Fruit fly (Drosophila melanogaster) whole organism, embryonic: Measurements from ENCODE around the gene Atx-1.

Source experiments
- Abd-B ChIP-seq: fragments of 200-800 bp; sonication (Bioruptor generic); optimal IDR thresholded peaks from 2 replicates; lab custom pipeline; 2018; ENCODE audit warnings: missing biosample characterization, mild to moderate bottlenecking, missing genetic modification characterization, moderate library complexity
- Atf-2 ChIP-seq: fragments of 200-800 bp; sonication (Bioruptor generic); optimal IDR thresholded peaks from 2 replicates; lab custom pipeline; 2016; ENCODE audit warnings: missing biosample characterization, missing genetic modification characterization
- CG10654 ChIP-seq: fragments of 200-800 bp; sonication (Bioruptor generic); optimal IDR thresholded peaks from 2 replicates; lab custom pipeline; 2016; ENCODE audit warnings: missing biosample characterization, missing genetic modification characterization
- CG10979 ChIP-seq: fragments of 200-800 bp; sonication (Bioruptor generic); optimal IDR thresholded peaks from 2 replicates; lab custom pipeline; 2018; ENCODE audit warnings: missing biosample characterization, mild to moderate bottlenecking, missing genetic modification characterization, moderate library complexity
- CG12219 ChIP-seq: fragments of 200-800 bp; sonication (Bioruptor generic); optimal IDR thresholded peaks from 3 replicates; lab custom pipeline; 2018; ENCODE audit warnings: missing biosample characterization, mild to moderate bottlenecking, missing genetic modification characterization
- CG12769 ChIP-seq: fragments of 200-800 bp; sonication (Bioruptor generic); optimal IDR thresholded peaks from 2 replicates; lab custom pipeline; 2019; ENCODE audit warnings: missing biosample characterization, mild to moderate bottlenecking, missing genetic modification characterization, moderate library complexity
- CG13287 ChIP-seq: fragments of 200-800 bp; sonication (Bioruptor generic); IDR thresholded peaks from 2 replicates; pipeline ENCODE4 v1.3.6; 2022; ENCODE audit warnings: missing biosample characterization, missing genetic modification characterization; ENCODE audit not compliant: partially characterized antibody
- CG1529 ChIP-seq: fragments of 200-800 bp; sonication (Bioruptor generic); optimal IDR thresholded peaks from 3 replicates; lab custom pipeline; 2018; ENCODE audit warnings: missing biosample characterization, missing genetic modification characterization
- CG16863 ChIP-seq: fragments of 200-800 bp; sonication (Bioruptor generic); optimal IDR thresholded peaks from 3 replicates; lab custom pipeline; 2016; ENCODE audit warnings: missing biosample characterization, missing genetic modification characterization
- CG17829 ChIP-seq: fragments of 200-800 bp; optimal IDR thresholded peaks from 2 replicates; lab custom pipeline; 2019; ENCODE audit warnings: missing biosample characterization, mild to moderate bottlenecking, missing genetic modification characterization, moderate library complexity
- CG31365 ChIP-seq: fragments of 200-800 bp; sonication (Bioruptor generic); optimal IDR thresholded peaks from 2 replicates; lab custom pipeline; 2018; ENCODE audit warnings: missing biosample characterization, mild to moderate bottlenecking, missing genetic modification characterization
- CG31441 ChIP-seq: fragments of 200-800 bp; sonication (Bioruptor generic); IDR thresholded peaks from 2 replicates; pipeline ENCODE4 v1.3.6; 2022; ENCODE audit warnings: missing biosample characterization, missing genetic modification characterization
- CG9727 ChIP-seq: fragments of 200-800 bp; sonication (Bioruptor generic); optimal IDR thresholded peaks from 3 replicates; lab custom pipeline; 2017; ENCODE audit warnings: missing biosample characterization, mild to moderate bottlenecking, missing genetic modification characterization
- CoRest ChIP-seq: fragments of 200-800 bp; sonication (Bioruptor generic); optimal IDR thresholded peaks from 3 replicates; lab custom pipeline; 2018; ENCODE audit warnings: missing biosample characterization, mild to moderate bottlenecking, missing genetic modification characterization, moderate library complexity
- Ets97D ChIP-seq: fragments of 200-800 bp; sonication (Bioruptor generic); optimal IDR thresholded peaks from 3 replicates; lab custom pipeline; 2016; ENCODE audit warnings: missing biosample characterization, missing genetic modification characterization
- Fer3 ChIP-seq: fragments of 200-800 bp; sonication (Bioruptor generic); optimal IDR thresholded peaks from 2 replicates; lab custom pipeline; 2018; ENCODE audit warnings: missing biosample characterization, mild to moderate bottlenecking, missing genetic modification characterization, moderate library complexity
- GATAe ChIP-seq: fragments of 200-800 bp; sonication (Bioruptor generic); conservative IDR thresholded peaks from 2 replicates; pipeline ENCODE4 v1.3.6; 2022; ENCODE audit warnings: missing biosample characterization, missing genetic modification characterization
- HHEX ChIP-seq: fragments of 200-800 bp; sonication (Bioruptor generic); optimal IDR thresholded peaks from 3 replicates; lab custom pipeline; 2017; ENCODE audit warnings: missing biosample characterization, mild to moderate bottlenecking, missing genetic modification characterization, missing genetic modification reagents
- Hand ChIP-seq: fragments of 200-800 bp; sonication (Bioruptor generic); optimal IDR thresholded peaks from 2 replicates; lab custom pipeline; 2017; ENCODE audit warnings: mild to moderate bottlenecking, missing biosample characterization, missing genetic modification reagents, missing genetic modification characterization
- Jarid2 ChIP-seq: fragments of 200-800 bp; sonication (Bioruptor generic); optimal IDR thresholded peaks from 3 replicates; lab custom pipeline; 2017; ENCODE audit warnings: mild to moderate bottlenecking, missing biosample characterization, missing genetic modification reagents, missing genetic modification characterization
- Meics ChIP-seq: fragments of 200-800 bp; sonication (Bioruptor generic); optimal IDR thresholded peaks from 2 replicates; lab custom pipeline; 2017; ENCODE audit warnings: missing biosample characterization, mild to moderate bottlenecking, missing genetic modification characterization
- Mes4 ChIP-seq: fragments of 200-800 bp; sonication (Bioruptor generic); optimal IDR thresholded peaks from 2 replicates; lab custom pipeline; 2016; ENCODE audit warnings: missing biosample characterization, missing genetic modification characterization
- Ptx1 ChIP-seq: fragments of 200-800 bp; sonication (Bioruptor generic); IDR thresholded peaks from 2 replicates; pipeline ENCODE4 v1.3.6; 2022; ENCODE audit warnings: missing biosample characterization, missing genetic modification characterization
- Sin3A ChIP-seq: fragments of >200 bp; optimal IDR thresholded peaks from 2 replicates; lab custom pipeline; 2018
- Taf1 ChIP-seq: fragments of 200-800 bp; sonication (Bioruptor generic); IDR thresholded peaks from 2 replicates; pipeline ENCODE4 v1.3.6; 2022; ENCODE audit warnings: missing biosample characterization, missing genetic modification characterization
- ara ChIP-seq: fragments of 200-800 bp; sonication (Bioruptor generic); IDR thresholded peaks from 2 replicates; pipeline ENCODE4 v1.3.6; 2022; ENCODE audit warnings: missing biosample characterization, missing genetic modification characterization
- ash1 ChIP-seq: fragments of 200-800 bp; sonication (Bioruptor generic); optimal IDR thresholded peaks from 2 replicates; lab custom pipeline; 2018; ENCODE audit warnings: missing biosample characterization, mild to moderate bottlenecking, missing genetic modification characterization
- az2 ChIP-seq: fragments of 200-800 bp; sonication (Bioruptor generic); optimal IDR thresholded peaks from 3 replicates; lab custom pipeline; 2016; ENCODE audit warnings: missing biosample characterization, missing genetic modification characterization
- cwo ChIP-seq: fragments of 200-800 bp; sonication (Bioruptor generic); optimal IDR thresholded peaks from 3 replicates; lab custom pipeline; 2017; ENCODE audit warnings: missing biosample characterization, missing genetic modification characterization, mild to moderate bottlenecking, moderate library complexity, missing genetic modification reagents
- dmrt11E ChIP-seq: fragments of 200-800 bp; sonication (Bioruptor generic); optimal IDR thresholded peaks from 3 replicates; lab custom pipeline; 2018; ENCODE audit warnings: missing biosample characterization, mild to moderate bottlenecking, missing genetic modification characterization, moderate library complexity
- dysf ChIP-seq: fragments of 200-800 bp; sonication (Bioruptor generic); IDR thresholded peaks from 3 replicates; pipeline ENCODE4 v1.3.6; 2022; ENCODE audit warnings: missing biosample characterization, missing genetic modification characterization
- exex ChIP-seq: fragments of 200-800 bp; sonication (Bioruptor generic); optimal IDR thresholded peaks from 4 replicates; lab custom pipeline; 2018; ENCODE audit warnings: missing biosample characterization, mild to moderate bottlenecking, missing genetic modification characterization, moderate library complexity
- gcm2 ChIP-seq: fragments of 200-800 bp; sonication (Bioruptor generic); optimal IDR thresholded peaks from 2 replicates; lab custom pipeline; 2016; ENCODE audit warnings: missing biosample characterization, missing genetic modification characterization
- grau ChIP-seq: fragments of 200-800 bp; optimal IDR thresholded peaks from 3 replicates; lab custom pipeline; 2019; ENCODE audit warnings: missing biosample characterization, mild to moderate bottlenecking, missing genetic modification characterization, moderate library complexity
- ham ChIP-seq: fragments of 200-800 bp; sonication (Bioruptor generic); IDR thresholded peaks from 2 replicates; pipeline ENCODE4 v1.3.6; 2022; ENCODE audit warnings: missing biosample characterization, missing genetic modification characterization
- hb ChIP-seq: fragments of 200-800 bp; sonication (Bioruptor generic); IDR thresholded peaks from 3 replicates; pipeline ENCODE4 v1.3.6; 2022; ENCODE audit warnings: missing biosample characterization, missing genetic modification characterization; ENCODE audit not compliant: partially characterized antibody
- insv ChIP-seq, 2 experiments: fragments of 200-800 bp; sonication (Bioruptor generic); optimal IDR thresholded peaks; 3 replicates each; lab custom pipeline; 2016 to 2018; ENCODE audit warnings: missing biosample characterization in 2 of 2, missing genetic modification characterization in 2 of 2
- inv ChIP-seq: fragments of 200-800 bp; sonication (Bioruptor generic); IDR thresholded peaks from 2 replicates; pipeline ENCODE4 v1.3.6; 2022; ENCODE audit warnings: missing biosample characterization, missing genetic modification characterization; ENCODE audit not compliant: partially characterized antibody
- lab ChIP-seq: fragments of 200-800 bp; sonication (Bioruptor generic); optimal IDR thresholded peaks from 3 replicates; lab custom pipeline; 2017; ENCODE audit warnings: missing biosample characterization, missing genetic modification characterization, mild to moderate bottlenecking, moderate library complexity, missing genetic modification reagents
- phol ChIP-seq: fragments of 200-800 bp; sonication (Bioruptor generic); optimal IDR thresholded peaks from 3 replicates; lab custom pipeline; 2018; ENCODE audit warnings: missing biosample characterization, mild to moderate bottlenecking, missing genetic modification characterization, moderate library complexity
- rib ChIP-seq: fragments of 200-800 bp; sonication (Bioruptor generic); IDR thresholded peaks from 2 replicates; pipeline ENCODE4 v1.3.6; 2022; ENCODE audit warnings: missing biosample characterization, missing genetic modification characterization
- ro ChIP-seq: fragments of 200-800 bp; sonication (Bioruptor generic); IDR thresholded peaks from 2 replicates; pipeline ENCODE4 v1.3.6; 2022; ENCODE audit warnings: missing biosample characterization, missing genetic modification characterization
- salm ChIP-seq: fragments of 200-800 bp; sonication (Bioruptor generic); optimal IDR thresholded peaks from 2 replicates; lab custom pipeline; 2018; ENCODE audit warnings: missing biosample characterization, mild to moderate bottlenecking, missing genetic modification characterization
- sens ChIP-seq: fragments of 200-800 bp; sonication (Bioruptor generic); peaks from one replicate; lab custom pipeline; 2016; ENCODE audit warnings: missing biosample characterization, missing genetic modification characterization
- slbo ChIP-seq: fragments of 200-800 bp; sonication (Bioruptor generic); IDR thresholded peaks from 2 replicates; pipeline ENCODE4 v1.3.6; 2022; ENCODE audit warnings: missing biosample characterization, missing genetic modification characterization
- stc ChIP-seq: fragments of 200-800 bp; sonication (Bioruptor generic); IDR thresholded peaks from 2 replicates; pipeline ENCODE4 v1.3.6; 2022; ENCODE audit warnings: missing biosample characterization, missing genetic modification characterization
- tgo ChIP-seq: fragments of 200-800 bp; sonication (Bioruptor generic); IDR thresholded peaks from 3 replicates; pipeline ENCODE4 v1.3.6; 2022; ENCODE audit warnings: missing biosample characterization, missing genetic modification characterization
- tna ChIP-seq: fragments of 200-800 bp; sonication (Bioruptor generic); IDR thresholded peaks from 2 replicates; pipeline ENCODE4 v1.3.6; 2022; ENCODE audit warnings: missing biosample characterization, missing genetic modification characterization; ENCODE audit not compliant: partially characterized antibody
- unc-4 ChIP-seq: fragments of 200-800 bp; sonication (Bioruptor generic); IDR thresholded peaks from 2 replicates; pipeline ENCODE4 v1.3.6; 2022; ENCODE audit warnings: missing biosample characterization, missing genetic modification characterization; ENCODE audit not compliant: partially characterized antibody
- zfh1 ChIP-seq: fragments of 200-800 bp; sonication (Bioruptor generic); IDR thresholded peaks from 3 replicates; pipeline ENCODE4 v1.3.6; 2022; ENCODE audit warnings: missing biosample characterization, missing genetic modification characterization

Gene Atx-1

dm6 chrX:6860413-6861089 lies 37.5 kb downstream of the Atx-1 start (continued):
- TF ChIP-seq cwo (GFP tag; lab: Kevin White, UChicago) (no peak), az2 (GFP tag; lab: Kevin White, UChicago) (no peak), Meics (GFP tag; lab: Kevin White, UChicago) (peak; percentile 39), lab (GFP tag; lab: Kevin White, UChicago) (peak; percentile 43), Ptx1 (peak; percentile 57; the same call in 1 of the 2 replicates), zfh1 (GFP tag; lab: Robert Waterston, UW) (peak; percentile 43; the same call in 1 of the 3 replicates), CG12769 (tag; lab: Kevin White, UChicago) (peak; percentile 5), gcm2 (no peak), CG9727 (GFP tag; lab: Kevin White, UChicago) (no peak), CG17829 (tag; lab: Kevin White, UChicago) (peak; percentile 34), rib (GFP tag; lab: Robert Waterston, UW) (0 out of 2 replicates have a peak, but pooled peaks have one; percentile 10), sens (peak; percentile 58), ara (GFP tag; lab: Robert Waterston, UW) (peak; percentile 46; the same call in 1 of the 2 replicates), CG1529 (GFP tag; lab: Kevin White, UChicago) (no peak), Sin3A (lab: Kevin White, UChicago) (no peak), stc (0 out of 2 replicates have a peak, but pooled peaks have one; percentile 38), Hand (GFP tag; lab: Kevin White, UChicago) (no peak), CG12219 (peak; percentile 7), unc-4 (GFP tag; lab: Robert Waterston, UW) (no peak), CG16863 (no peak), HHEX (no peak), exex (tag; lab: Kevin White, UChicago) (no peak), Jarid2 (GFP tag; lab: Kevin White, UChicago) (no peak), tgo (peak; percentile 42; the same call in 1 of the 3 replicates), grau (tag; lab: Kevin White, UChicago) (peak; percentile 27), dysf (peak; percentile 59; the same call in 2 of the 3 replicates), CG13287 (GFP tag; lab: Robert Waterston, UW) (no peak), GATAe (GFP tag; lab: Robert Waterston, UW) (no peak), CG31365 (tag; lab: Kevin White, UChicago) (no peak), ro (no peak), CG31441 (GFP tag; lab: Robert Waterston, UW) (peak; percentile 49), slbo (GFP tag; lab: Robert Waterston, UW) (no peak), hb (no peak), dmrt11E (tag; lab: Kevin White, UChicago) (peak; percentile 37), Fer3 (tag; lab: Kevin White, UChicago) (peak; percentile 24), insv (GFP tag; optimal IDR thresholded peaks at IDR 0.05; lab: Kevin White, UChicago) (no peak), CoRest (tag; lab: Kevin White, UChicago) (no peak), Taf1 (GFP tag; lab: Robert Waterston, UW) (no peak), ham (no peak), ash1 (no peak), CG10979 (tag; lab: Kevin White, UChicago) (peak; percentile 50), Atf-2 (GFP tag; lab: Kevin White, UChicago) (no peak), tna (GFP tag; lab: Robert Waterston, UW) (no peak), phol (tag; lab: Kevin White, UChicago) (peak; percentile 53), Mes4 (GFP tag; lab: Kevin White, UChicago) (no peak), salm (no peak), CG10654 (no peak), Ets97D (GFP tag; lab: Kevin White, UChicago) (no peak), inv (GFP tag; lab: Robert Waterston, UW) (no peak), Abd-B (GFP tag; lab: Kevin White, UChicago) (no peak)
